Worm (Caenorhabditis elegans): ENCODE data around the gene Y75B8A.31.

DNA sequence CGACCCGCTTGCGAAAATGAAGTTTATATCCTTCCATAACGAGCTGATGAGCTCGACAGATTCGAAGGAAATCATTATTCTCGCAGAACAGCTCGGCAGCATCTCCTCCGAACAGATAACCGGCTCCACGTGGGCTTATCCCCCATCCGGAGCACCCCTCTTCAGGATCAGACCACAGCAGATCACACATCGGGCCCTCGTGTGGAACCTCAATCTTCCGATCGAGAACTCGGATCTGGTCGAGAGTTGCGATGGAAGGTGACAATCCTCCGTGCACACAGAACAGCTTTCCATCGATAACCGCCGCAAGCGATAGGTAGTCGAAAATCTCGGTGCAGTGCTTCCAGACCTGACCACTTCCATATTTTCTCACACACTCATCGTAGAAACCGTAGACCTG is 24.2 kb downstream of the Y75B8A.31 start:
- TF ChIP-seq ama-1 (optimal IDR thresholded peaks at IDR 0.05) (no peak), aly-1 (tag; optimal IDR thresholded peaks at IDR 0.05) (no peak), pes-1 (GFP tag; IDR thresholded peaks at IDR 0.05) (no peak), hmbx-1 (tag; optimal IDR thresholded peaks at IDR 0.05) (no peak), flt-1 (GFP tag; IDR thresholded peaks at IDR 0.05) (no peak), sea-1 (GFP tag; conservative IDR thresholded peaks at IDR 0.05) (no peak), tra-4 (tag; optimal IDR thresholded peaks at IDR 0.05) (no peak), tbx-11 (GFP tag; IDR thresholded peaks at IDR 0.05) (no peak), hmg-4 (GFP tag; optimal IDR thresholded peaks at IDR 0.05) (no peak)
